Fruit fly (Drosophila melanogaster) Kc167 (cell line): ENCODE measurements around the gene CG43255.

Source experiments
- Myc ChIP-seq: fragments of >200 bp; optimal IDR thresholded peaks from 2 replicates; lab custom pipeline; 2017; ENCODE audit warnings: missing external identifiers
- Sin3A ChIP-seq: fragments of >200 bp; optimal IDR thresholded peaks from 2 replicates; lab custom pipeline; 2018; ENCODE audit warnings: missing external identifiers
- h ChIP-seq: fragments of >200 bp; optimal IDR thresholded peaks from 3 replicates; lab custom pipeline; 2018; ENCODE audit warnings: missing external identifiers
- insv ChIP-seq: fragments of >200 bp; optimal IDR thresholded peaks from 3 replicates; lab custom pipeline; 2018; ENCODE audit warnings: missing external identifiers
- psq ChIP-seq: fragments of >200 bp; optimal IDR thresholded peaks from 2 replicates; lab custom pipeline; 2017; ENCODE audit warnings: missing external identifiers
- ttk ChIP-seq: sonication (Bioruptor generic); optimal IDR thresholded peaks from 2 replicates; lab custom pipeline; 2017; ENCODE audit warnings: missing external identifiers

CG43255 gene

DNA sequence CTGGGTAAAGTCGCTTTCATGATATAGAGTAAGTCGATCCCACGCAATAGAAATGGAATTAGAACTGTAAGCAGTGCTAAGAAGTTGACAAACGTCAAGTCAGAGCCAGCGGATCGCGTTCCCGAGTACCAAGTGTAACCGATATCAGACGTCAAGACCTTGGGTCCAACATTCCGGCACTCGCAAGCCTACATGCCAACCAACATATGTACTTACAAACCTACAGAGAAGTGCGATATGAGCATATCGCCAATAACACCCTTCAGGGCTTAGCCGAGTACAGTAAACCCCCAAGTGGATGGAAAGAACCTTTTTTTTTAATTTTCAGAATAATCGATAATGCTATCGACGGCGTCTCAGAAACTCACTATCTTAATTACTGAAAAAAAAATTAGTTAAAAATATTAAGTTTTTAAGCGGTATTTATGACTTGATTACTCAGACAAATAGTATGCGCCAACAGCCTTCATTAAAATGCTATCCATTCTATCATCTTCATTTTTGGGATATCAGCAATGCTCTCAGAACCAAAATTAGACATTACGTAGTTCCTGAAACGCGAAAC is 31.2 kb upstream of the CG43255 start:
- TF ChIP-seq Sin3A (no peak), ttk (lab: Kevin White, UChicago) (no peak), insv (lab: Kevin White, UChicago) (no peak), h (no peak), psq (no peak), Myc (lab: Kevin White, UChicago) (no peak)

DNA sequence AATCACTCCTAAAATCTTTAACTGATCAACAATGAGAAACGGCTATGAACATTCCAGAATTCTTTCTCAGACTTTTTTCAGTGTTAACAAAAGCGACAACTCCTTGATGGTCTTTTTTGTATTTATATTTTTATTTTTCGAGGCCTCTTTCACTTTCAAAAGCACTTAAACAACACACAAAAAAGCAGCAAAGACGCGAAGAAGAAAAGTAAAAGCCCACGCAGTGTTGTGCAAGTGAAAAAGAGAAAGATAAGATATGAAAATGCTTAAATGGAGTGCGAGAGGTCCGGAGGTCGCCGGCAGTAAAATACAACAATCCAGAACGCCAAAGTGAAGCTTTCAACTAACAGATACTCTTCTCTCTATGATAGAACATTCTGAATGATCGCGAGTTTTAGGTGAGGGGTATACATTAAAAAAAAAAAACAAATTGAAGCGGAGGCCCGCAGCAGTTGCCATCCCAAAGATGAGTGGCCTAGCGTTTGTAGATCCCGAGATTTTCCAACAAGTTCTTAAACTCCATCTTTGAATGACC is 30.3 kb upstream of the CG43255 start:
- no peak for TF ChIP-seq ttk (lab: Kevin White, UChicago)
- TF ChIP-seq psq = no peak
- TF ChIP-seq Myc (lab: Kevin White, UChicago) = no peak
- no peak for TF ChIP-seq insv (lab: Kevin White, UChicago)
- TF ChIP-seq h = no peak
- TF ChIP-seq Sin3A = no peak

DNA sequence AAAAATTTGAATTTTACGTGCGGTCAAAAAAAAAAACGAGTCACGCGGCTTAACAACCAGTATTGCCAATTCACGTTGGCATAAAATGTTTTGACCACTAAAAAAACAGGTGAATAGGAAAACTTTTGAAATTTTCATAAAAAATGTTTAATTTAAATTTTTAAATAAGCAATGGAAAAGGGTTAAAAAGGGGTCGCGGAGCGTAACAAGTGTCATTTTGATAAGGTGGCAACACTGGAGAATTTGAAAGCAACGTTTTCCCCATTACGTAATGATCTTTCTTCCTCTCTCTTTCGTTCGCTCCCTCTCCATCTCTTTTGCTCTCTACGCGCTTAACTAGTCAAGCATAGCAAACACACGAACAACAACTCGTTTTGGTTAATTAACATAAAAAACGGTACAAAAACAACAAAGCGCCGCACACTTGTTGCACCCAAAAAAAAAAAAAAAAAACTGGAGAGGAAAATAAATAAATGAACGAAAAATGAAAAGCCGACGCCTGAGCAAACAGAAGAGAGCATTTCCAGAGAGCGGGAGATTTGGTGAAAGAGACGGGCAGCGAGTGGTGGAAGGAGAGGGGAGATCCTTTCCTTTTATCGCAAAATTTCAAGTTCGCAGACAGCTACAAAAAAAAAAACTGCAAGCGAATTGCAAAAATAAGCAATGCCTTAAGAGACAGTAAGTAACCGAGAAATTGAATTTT is 29.3 kb upstream of the CG43255 start:
- TF ChIP-seq psq (no peak), Sin3A (no peak), h (no peak), Myc (lab: Kevin White, UChicago) (no peak), ttk (lab: Kevin White, UChicago) (no peak), insv (lab: Kevin White, UChicago) (no peak)

DNA sequence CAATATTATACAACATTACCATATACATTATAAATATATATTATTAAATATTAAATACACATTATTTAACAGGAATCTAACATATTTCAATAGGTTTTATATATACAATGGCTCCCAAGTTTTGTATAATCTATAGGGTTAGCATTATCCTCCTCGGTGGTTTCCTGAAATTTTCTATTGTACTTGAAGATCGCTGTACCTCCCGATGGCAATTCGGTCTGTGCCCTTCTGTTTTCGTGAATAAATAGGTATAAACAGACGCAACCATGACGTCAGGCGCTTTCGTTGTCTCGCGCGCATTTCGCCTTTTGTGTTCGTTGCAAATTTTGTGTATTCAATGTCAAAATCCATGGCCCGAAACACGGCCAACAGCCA is 28.8 kb upstream of the CG43255 start:
- no peak for TF ChIP-seq Myc (lab: Kevin White, UChicago)
- no peak for TF ChIP-seq h
- TF ChIP-seq insv (lab: Kevin White, UChicago) = no peak
- TF ChIP-seq psq = no peak

DNA sequence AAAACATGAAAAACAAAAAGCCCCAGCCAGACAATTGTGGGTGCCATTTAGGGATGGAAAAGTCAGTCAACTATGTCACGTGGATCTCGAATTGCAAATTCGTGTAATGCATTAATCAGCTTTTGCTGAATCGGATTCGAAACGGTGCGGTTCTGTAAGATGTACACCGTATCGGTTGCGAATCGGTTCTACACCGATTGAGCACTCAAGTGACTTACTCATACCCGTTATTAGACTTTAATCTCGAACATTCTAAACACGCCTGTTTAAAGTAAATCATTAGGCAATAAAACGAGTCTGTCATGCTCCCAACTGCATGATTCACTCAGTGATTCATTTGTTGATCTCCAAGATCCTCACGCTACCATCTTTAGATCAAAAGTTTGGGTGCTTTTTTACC is 28.3 kb upstream of the CG43255 start:
- no peak for TF ChIP-seq h
- TF ChIP-seq Myc (lab: Kevin White, UChicago) = no peak
- no peak for TF ChIP-seq psq
- no peak for TF ChIP-seq Sin3A
- TF ChIP-seq ttk (lab: Kevin White, UChicago) = no peak
- TF ChIP-seq insv (lab: Kevin White, UChicago) = no peak

DNA sequence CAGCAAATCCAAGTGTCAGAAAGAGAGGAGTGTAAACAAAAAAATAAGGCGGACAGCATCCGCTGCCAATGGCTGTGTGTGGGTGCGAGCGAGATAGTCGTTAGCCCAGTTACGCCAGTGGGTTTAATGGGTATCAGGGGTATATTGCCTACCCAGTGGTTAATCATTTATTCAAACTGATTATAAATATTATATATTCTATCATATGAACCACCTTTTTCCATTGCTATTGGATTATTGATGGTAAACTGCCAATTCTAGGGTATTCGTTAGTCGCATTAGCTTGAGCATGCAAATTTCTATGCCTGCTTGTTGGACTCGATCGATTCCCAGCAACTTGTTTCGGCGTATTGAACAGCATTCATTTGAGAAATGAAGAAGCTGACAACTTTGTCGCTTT is 27.7 kb upstream of the CG43255 start:
- TF ChIP-seq h = no peak

DNA sequence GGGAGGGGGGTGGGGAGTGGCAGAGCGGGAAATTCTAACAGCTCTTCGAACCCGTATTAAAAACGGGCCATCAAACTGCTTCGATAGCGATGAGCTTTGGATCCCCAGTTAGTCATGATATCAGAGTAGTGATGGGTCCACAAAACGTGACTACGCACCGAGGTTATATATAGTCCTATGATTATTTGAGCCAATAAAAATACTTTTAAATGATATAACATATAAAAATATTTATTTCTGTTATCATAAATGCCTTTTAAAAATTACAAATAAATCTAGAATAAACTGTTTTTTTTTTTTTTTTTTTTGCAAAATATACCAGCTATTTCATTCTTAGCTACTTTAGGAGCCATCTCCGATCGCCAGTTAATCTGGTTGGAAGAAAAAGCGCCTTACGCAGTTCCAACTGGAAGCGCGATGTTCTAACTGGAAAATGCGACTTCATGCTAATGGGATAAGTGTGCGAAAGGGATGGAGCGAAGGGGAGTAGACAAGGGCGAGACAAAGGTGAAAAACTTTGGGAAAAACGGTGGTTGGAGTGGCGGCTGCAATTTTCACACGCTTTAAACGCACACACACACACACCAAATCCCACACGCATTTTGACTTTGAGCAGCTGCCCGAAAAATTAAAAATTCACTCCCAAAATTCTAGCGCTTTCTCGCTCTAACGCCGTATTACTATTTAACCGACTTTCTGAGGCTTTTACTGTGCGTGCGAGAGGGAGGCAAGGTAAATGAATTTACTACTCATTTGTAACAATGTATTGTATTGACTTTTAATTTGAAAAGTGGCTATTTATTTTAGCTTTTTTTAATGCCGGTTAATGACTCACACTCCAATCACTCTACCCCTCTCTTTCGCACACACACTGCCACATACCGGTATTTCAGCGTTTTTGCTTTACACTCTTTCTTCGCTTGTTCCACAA is 26.6 kb upstream of the CG43255 start:
- no peak for TF ChIP-seq Sin3A
- no peak for TF ChIP-seq ttk (lab: Kevin White, UChicago)
- TF ChIP-seq h = no peak
- no peak for TF ChIP-seq Myc (lab: Kevin White, UChicago)
- no peak for TF ChIP-seq insv (lab: Kevin White, UChicago)

DNA sequence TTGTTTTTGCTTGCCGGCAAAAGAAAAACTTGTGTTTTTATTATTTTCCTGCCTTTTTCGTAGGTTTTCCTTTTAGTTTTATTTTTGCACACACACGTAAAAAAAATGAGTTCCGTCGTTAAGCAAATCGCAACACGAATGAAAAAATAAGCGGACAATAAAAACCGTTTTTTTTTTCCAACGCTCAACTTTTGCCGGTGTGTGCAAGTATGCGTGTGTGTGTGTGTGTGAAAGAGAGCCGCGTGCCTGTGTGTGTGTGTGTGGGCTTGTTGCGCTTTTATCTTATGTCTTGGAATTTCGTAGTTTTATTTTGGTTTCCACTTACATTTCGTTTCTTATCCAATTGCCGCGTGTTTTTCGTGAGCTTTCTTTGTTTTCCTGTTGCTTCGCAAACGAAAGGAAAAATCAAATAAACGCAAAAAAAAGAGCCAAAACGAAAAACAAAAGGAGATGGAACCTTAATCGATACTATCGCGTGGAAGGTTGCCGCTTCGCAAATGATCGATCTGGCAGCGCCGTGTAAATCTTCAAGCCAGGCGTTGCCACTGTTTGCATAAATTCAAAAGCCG is 25.8 kb upstream of the CG43255 start, which contains the start of gene Moe:
Moe (minus strand) TSS at position 474 of the 569 bp plus-strand sequence.
- no peak for TF ChIP-seq h
- TF ChIP-seq ttk (lab: Kevin White, UChicago) = no peak
- no peak for TF ChIP-seq Sin3A
- TF ChIP-seq psq = no peak
- TF ChIP-seq Myc (lab: Kevin White, UChicago) = no peak
- TF ChIP-seq insv (lab: Kevin White, UChicago) = no peak

DNA sequence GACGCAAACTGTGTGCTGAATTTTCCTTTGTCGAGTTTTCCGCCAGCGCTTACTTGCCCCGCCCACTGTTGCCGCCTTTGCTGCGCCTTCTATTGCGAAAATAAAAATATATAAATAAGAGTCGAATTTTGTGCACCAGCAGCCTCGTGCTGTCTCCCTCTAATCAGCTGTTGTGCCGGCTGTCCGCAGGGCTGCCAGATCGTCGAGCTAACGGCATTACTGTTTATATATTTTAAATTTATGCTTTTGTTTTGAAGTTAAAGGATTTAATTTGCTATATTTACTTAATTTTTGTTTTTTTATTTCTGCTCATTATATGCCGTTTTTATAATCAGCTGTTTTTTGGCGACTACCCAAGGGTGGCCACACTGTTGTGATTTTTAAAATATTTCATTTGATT is 23.7 kb upstream of the CG43255 start, which contains the start of gene Uros1:
Uros1 (minus strand) TSS at position 171 of the 400 bp plus-strand sequence.
- no peak for TF ChIP-seq insv (lab: Kevin White, UChicago)
- TF ChIP-seq ttk (lab: Kevin White, UChicago) = no peak
- TF ChIP-seq h = no peak
- no peak for TF ChIP-seq Myc (lab: Kevin White, UChicago)
- no peak for TF ChIP-seq psq
- no peak for TF ChIP-seq Sin3A

DNA sequence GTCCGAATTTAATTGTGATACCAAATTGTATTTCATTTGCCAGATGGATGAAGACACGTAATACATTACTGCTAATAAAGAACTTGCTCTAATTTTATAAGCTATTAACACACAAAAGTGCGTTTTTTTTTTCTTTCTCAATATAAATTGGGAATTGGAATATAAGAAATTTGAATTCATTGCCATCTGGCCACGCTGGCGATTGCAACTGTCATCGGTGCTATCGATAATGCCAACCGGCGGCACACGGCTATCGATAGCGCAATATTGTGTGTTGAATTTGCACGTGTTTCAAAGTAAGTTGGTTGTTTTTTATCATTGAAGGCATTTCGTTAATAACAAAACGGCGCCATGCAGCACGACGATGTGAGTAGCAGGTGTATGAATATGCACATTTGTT is 22.3 kb upstream of the CG43255 start, which contains the start of gene Rbm13:
Rbm13 (plus strand) TSS at position 253 of the 400 bp plus-strand sequence.
- TF ChIP-seq h (no peak), Myc (lab: Kevin White, UChicago) (no peak), insv (lab: Kevin White, UChicago) (no peak), psq (no peak), Sin3A (no peak), ttk (lab: Kevin White, UChicago) (no peak)

DNA sequence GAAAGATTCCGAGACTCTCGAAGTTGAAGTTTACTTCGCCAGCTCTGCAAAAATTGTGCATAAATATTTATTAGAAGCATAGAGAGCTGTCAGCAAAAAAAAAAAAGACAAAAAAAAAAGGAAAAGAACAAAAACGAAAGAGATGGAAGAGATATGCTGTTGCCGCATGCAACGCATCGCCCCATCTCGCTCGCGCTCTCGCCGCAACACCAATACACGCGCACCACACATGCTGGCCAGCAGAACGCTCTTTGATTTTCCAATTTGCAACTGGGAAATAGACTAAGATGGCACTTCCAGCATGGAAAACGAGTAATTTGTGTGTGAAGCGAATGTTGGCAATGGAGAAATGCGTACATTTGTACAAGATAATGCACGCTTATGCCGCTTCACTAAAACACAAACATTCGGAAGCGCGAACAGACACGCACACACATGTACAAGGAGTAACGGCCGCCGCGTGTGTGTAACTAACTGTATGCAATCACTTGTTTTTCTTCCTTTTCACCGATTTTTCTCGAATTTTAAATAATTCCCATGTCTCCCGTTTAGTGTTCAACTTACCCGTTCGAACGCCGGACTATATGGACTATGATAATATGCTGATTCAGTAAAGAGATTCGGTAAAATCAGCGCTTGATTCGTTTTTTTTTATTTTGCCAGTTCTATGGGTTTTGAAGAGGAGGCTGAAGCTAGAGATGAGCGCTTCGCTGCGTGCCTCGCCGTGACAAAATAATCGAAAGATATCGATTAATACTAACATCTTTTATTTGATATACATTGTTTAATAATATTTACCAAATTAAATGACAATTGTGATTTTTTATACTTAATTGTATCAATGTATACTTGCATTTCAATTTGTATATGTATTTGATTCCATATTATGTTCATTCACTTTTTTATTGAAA is 18.0 kb upstream of the CG43255 start:
- TF ChIP-seq psq (no peak), h (no peak)
